Worm (Caenorhabditis elegans): ENCODE results near the gene F59E12.1.
A peak's percentile ranks its signal among the peaks of the same experiment; 100 is the strongest.

Gene F59E12.1

DNA sequence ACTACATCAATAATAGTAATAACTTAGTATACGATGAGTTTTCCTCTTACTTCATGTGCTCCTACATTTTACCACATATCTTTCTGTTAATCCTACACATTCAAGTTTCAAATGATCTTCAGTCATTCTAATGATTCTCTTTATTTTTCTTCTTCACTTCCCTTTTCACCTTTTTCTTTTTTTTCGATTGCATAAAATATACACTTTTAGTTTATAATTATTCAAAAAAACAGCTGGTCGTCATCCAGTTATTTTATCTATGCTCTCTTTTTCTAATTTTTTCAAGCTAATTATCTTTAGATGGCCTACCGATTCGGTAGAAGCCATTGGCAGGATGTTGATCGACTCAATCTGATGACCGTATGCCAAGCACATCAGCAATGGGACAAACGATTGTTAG is at the start of gene F59E12.1:
Gene F59E12.1 (plus strand): TSS at position 301 of the 400 bp plus-strand sequence.
- TF ChIP-seq cey-2 (tag; optimal IDR thresholded peaks at IDR 0.05; ENCODE audit: borderline replicate concordance, insufficient read depth) (no peak), lin-15B (tag; optimal IDR thresholded peaks at IDR 0.05) (no peak), nhr-102 (tag; optimal IDR thresholded peaks at IDR 0.05) (no peak), unc-130 (GFP tag; optimal IDR thresholded peaks at IDR 0.05) (no peak), dpl-1 (GFP tag; optimal IDR thresholded peaks at IDR 0.05) (no peak), mes-2 (tag; optimal IDR thresholded peaks at IDR 0.05; ENCODE audit: poor library complexity, severe bottlenecking) (no peak), mxl-2 (GFP tag; conservative IDR thresholded peaks at IDR 0.05) (no peak)

DNA sequence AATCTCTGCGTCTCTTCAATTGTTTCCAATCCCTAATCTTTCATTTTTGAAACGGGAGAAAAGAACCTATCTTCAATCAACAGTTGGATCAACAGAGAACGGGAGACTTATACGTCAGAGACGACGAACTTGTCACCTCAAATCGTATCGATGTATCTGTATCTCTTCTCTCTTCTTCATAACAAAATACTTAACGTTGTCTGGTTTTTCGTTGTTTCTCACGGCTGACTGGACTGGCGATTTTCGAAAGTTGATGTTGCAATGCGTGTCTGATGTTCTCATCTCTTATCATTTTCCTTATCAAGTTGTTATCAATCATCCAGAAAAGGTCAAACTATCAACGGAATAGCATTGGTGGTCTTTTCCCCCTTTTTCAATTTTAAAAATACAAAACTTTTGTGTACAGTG is 48.8 kb upstream of the F59E12.1 start:
- no peak for TF ChIP-seq attf-4 (tag; optimal IDR thresholded peaks at IDR 0.05)
- no peak for TF ChIP-seq D1046.2 (GFP tag; IDR thresholded peaks at IDR 0.05)
- TF ChIP-seq zfp-2 (tag; optimal IDR thresholded peaks at IDR 0.05): no peak
- TF ChIP-seq zag-1 (tag; optimal IDR thresholded peaks at IDR 0.05): no peak
- no peak for TF ChIP-seq egl-27 (tag; optimal IDR thresholded peaks at IDR 0.05)
- no peak for TF ChIP-seq ceh-62 (tag; optimal IDR thresholded peaks at IDR 0.05)
- no peak for TF ChIP-seq saeg-2 (GFP tag; IDR thresholded peaks at IDR 0.05)
- TF ChIP-seq ZK546.5 (tag; optimal IDR thresholded peaks at IDR 0.05): no peak
- no peak for TF ChIP-seq fkh-10 (GFP tag; optimal IDR thresholded peaks at IDR 0.05)
- no peak for TF ChIP-seq ceh-82 (tag; optimal IDR thresholded peaks at IDR 0.05)
- TF ChIP-seq daf-19 (GFP tag; conservative IDR thresholded peaks at IDR 0.05): no peak
- TF ChIP-seq mxl-3 (GFP tag; optimal IDR thresholded peaks at IDR 0.05): peak; percentile 58
- TF ChIP-seq skn-1 (tag; optimal IDR thresholded peaks at IDR 0.05): no peak
- TF ChIP-seq ama-1 (optimal IDR thresholded peaks at IDR 0.05): no peak
- TF ChIP-seq F44E2.7 (GFP tag; IDR thresholded peaks at IDR 0.05): no peak
- peak; percentile 63 for TF ChIP-seq dmd-6 (GFP tag; IDR thresholded peaks at IDR 0.05)
- no peak for TF ChIP-seq ZK337.2 (GFP tag; IDR thresholded peaks at IDR 0.05)
- TF ChIP-seq nhr-28 (tag; optimal IDR thresholded peaks at IDR 0.05): peak; percentile 93
- TF ChIP-seq R02D3.7 (tag; optimal IDR thresholded peaks at IDR 0.05): no peak
- no peak for TF ChIP-seq jun-1 (tag; optimal IDR thresholded peaks at IDR 0.05)
- no peak for TF ChIP-seq lir-3 (tag; optimal IDR thresholded peaks at IDR 0.05)
- no peak for TF ChIP-seq gei-8 (GFP tag; optimal IDR thresholded peaks at IDR 0.05)
- TF ChIP-seq Y48G9A.11 (GFP tag; IDR thresholded peaks at IDR 0.05): no peak
- no peak for TF ChIP-seq daf-8 (GFP tag; IDR thresholded peaks at IDR 0.05)
- peak; percentile 41; the same call in 1 of the 2 replicates for TF ChIP-seq php-3 (GFP tag; IDR thresholded peaks at IDR 0.05)
- TF ChIP-seq mes-2 (tag; optimal IDR thresholded peaks at IDR 0.05; ENCODE audit: poor library complexity, severe bottlenecking): no peak
- TF ChIP-seq zip-2 (tag; optimal IDR thresholded peaks at IDR 0.05): no peak
- TF ChIP-seq dve-1 (tag; optimal IDR thresholded peaks at IDR 0.05; ENCODE audit: insufficient read depth): peak; percentile 68
- no peak for TF ChIP-seq tag-97 (GFP tag; IDR thresholded peaks at IDR 0.05)
- no peak for TF ChIP-seq lin-39 (tag; optimal IDR thresholded peaks at IDR 0.05)
- TF ChIP-seq unc-130 (GFP tag; optimal IDR thresholded peaks at IDR 0.05): no peak
- TF ChIP-seq madf-9 (GFP tag; conservative IDR thresholded peaks at IDR 0.05): no peak
- TF ChIP-seq Y75B8A.6 (GFP tag; IDR thresholded peaks at IDR 0.05): no peak
- no peak for TF ChIP-seq zfp-3 (GFP tag; conservative IDR thresholded peaks at IDR 0.05)
- peak; percentile 47 for TF ChIP-seq nhr-6 (tag; optimal IDR thresholded peaks at IDR 0.05)
- TF ChIP-seq arid-1 (GFP tag; conservative IDR thresholded peaks at IDR 0.05): no peak
- no peak for TF ChIP-seq T26A8.4 (GFP tag; IDR thresholded peaks at IDR 0.05)
- no peak for TF ChIP-seq mdt-29 (GFP tag; IDR thresholded peaks at IDR 0.05)
- TF ChIP-seq lim-7 (GFP tag; IDR thresholded peaks at IDR 0.05): no peak
- peak; percentile 62 for TF ChIP-seq pqm-1 (tag; optimal IDR thresholded peaks at IDR 0.05)
- TF ChIP-seq ceh-32 (tag; optimal IDR thresholded peaks at IDR 0.05; ENCODE audit: poor library complexity): no peak
- no peak for TF ChIP-seq duxl-1 (tag; optimal IDR thresholded peaks at IDR 0.05; ENCODE audit: poor library complexity)
- TF ChIP-seq Y105C5A.15 (GFP tag; IDR thresholded peaks at IDR 0.05): no peak
- no peak for TF ChIP-seq spr-3 (GFP tag; optimal IDR thresholded peaks at IDR 0.05)
- no peak for TF ChIP-seq ztf-7 (tag; optimal IDR thresholded peaks at IDR 0.05)
- peak; percentile 41 for TF ChIP-seq cey-2 (tag; optimal IDR thresholded peaks at IDR 0.05; ENCODE audit: borderline replicate concordance, insufficient read depth)
